Worm (Caenorhabditis elegans) whole organism, midembryonic: Measurements from ENCODE around the gene nog-1.

ENCODE experiments used
- T22C8.4 ChIP-seq: fragments of 200-800 bp; sonication (Bioruptor generic); IDR thresholded peaks from 2 replicates; pipeline ENCODE4 v1.3.6; 2022; ENCODE audit warnings: missing genetic modification characterization, missing compliant biosample characterization
- cog-1 ChIP-seq: sonication (generic microtip); optimal IDR thresholded peaks from 2 replicates; lab custom pipeline; 2016; ENCODE audit warnings: missing genetic modification characterization, missing compliant biosample characterization
- flt-1 ChIP-seq: fragments of 200-800 bp; sonication (Bioruptor generic); IDR thresholded peaks from 2 replicates; pipeline ENCODE4 v1.3.6; 2022; ENCODE audit warnings: missing genetic modification characterization, missing compliant biosample characterization
- klf-2 ChIP-seq: fragments of 200-800 bp; sonication (Bioruptor generic); conservative IDR thresholded peaks from 2 replicates; pipeline ENCODE4 v1.3.6; 2022; ENCODE audit warnings: missing genetic modification reagents, missing genetic modification characterization, missing compliant biosample characterization
- med-1 ChIP-seq: sonication (generic microtip); optimal IDR thresholded peaks from 2 replicates; lab custom pipeline; 2017; ENCODE audit warnings: missing genetic modification characterization, mild to moderate bottlenecking, missing compliant biosample characterization, antibody characterized with exemption, missing genetic modification reagents; ENCODE audit not compliant: insufficient read depth
- ref-1 ChIP-seq: fragments of 200-800 bp; sonication (Bioruptor generic); conservative IDR thresholded peaks from 2 replicates; pipeline ENCODE4 v1.3.6; 2022; ENCODE audit warnings: missing genetic modification reagents, missing genetic modification characterization, missing compliant biosample characterization
- tab-1 ChIP-seq: fragments of 200-800 bp; sonication (Bioruptor generic); IDR thresholded peaks from 2 replicates; pipeline ENCODE4 v1.3.6; 2022; ENCODE audit warnings: missing genetic modification characterization, missing compliant biosample characterization
- ztf-23 ChIP-seq: fragments of 200-800 bp; sonication (Bioruptor generic); IDR thresholded peaks from 2 replicates; pipeline ENCODE4 v1.3.6; 2022; ENCODE audit warnings: missing genetic modification reagents, missing genetic modification characterization, missing compliant biosample characterization
- ztf-29 ChIP-seq: fragments of 200-800 bp; sonication (Bioruptor generic); IDR thresholded peaks from 2 replicates; pipeline ENCODE4 v1.3.6; 2022; ENCODE audit warnings: missing genetic modification reagents, missing genetic modification characterization, missing compliant biosample characterization

nog-1 gene

ce11 chrIV:408892-409291 is 15.2 kb downstream of the nog-1 start:
- no peak for TF ChIP-seq T22C8.4

ce11 chrIV:409935-410334 is 16.3 kb downstream of the nog-1 start, which contains the start of gene kgb-1:
kgb-1 (minus strand) TSS chrIV:410035.
- no peak for TF ChIP-seq klf-2 (GFP tag; lab: Robert Waterston, UW)
- TF ChIP-seq flt-1 (GFP tag; lab: Robert Waterston, UW) = no peak
- no peak for TF ChIP-seq ztf-23 (GFP tag; lab: Robert Waterston, UW)
- TF ChIP-seq ztf-29 = no peak
- no peak for TF ChIP-seq ref-1
- TF ChIP-seq cog-1 (tag; lab: Kevin White, UChicago) = no peak
- no peak for TF ChIP-seq tab-1 (GFP tag; lab: Robert Waterston, UW)
- TF ChIP-seq med-1 (GFP tag; lab: Kevin White, UChicago) = no peak
- no peak for TF ChIP-seq T22C8.4

- no peak for TF ChIP-seq tab-1 (GFP tag; lab: Robert Waterston, UW)
- TF ChIP-seq ztf-29 = peak; percentile 54; the same call in 1 of the 2 replicates
- TF ChIP-seq ztf-23 (GFP tag; lab: Robert Waterston, UW) = no peak
- no peak for TF ChIP-seq klf-2 (GFP tag; lab: Robert Waterston, UW)
- TF ChIP-seq flt-1 (GFP tag; lab: Robert Waterston, UW) = 0 out of 2 replicates have a peak, but pooled peaks have one; percentile 39
- no peak for TF ChIP-seq T22C8.4
- TF ChIP-seq ref-1 = no peak
- no peak for TF ChIP-seq med-1 (GFP tag; lab: Kevin White, UChicago)
- peak; percentile 77 for TF ChIP-seq cog-1 (tag; lab: Kevin White, UChicago)
Observed at ce11 chrIV:410420-410891, 16.8 kb downstream of the nog-1 start, which contains the start of gene T07A9.12. T07A9.12 (plus strand) TSS chrIV:410867.

ce11 chrIV:419674-420073 is 26.0 kb downstream of the nog-1 start, which contains the start of gene eri-1:
eri-1 (minus strand) TSS chrIV:419958.
- TF ChIP-seq cog-1 (tag; lab: Kevin White, UChicago) (no peak), T22C8.4 (peak; percentile 46; the same call in 1 of the 2 replicates), ref-1 (no peak)

ce11 chrIV:420686-421085 is 27.0 kb downstream of the nog-1 start:
- TF ChIP-seq klf-2 (GFP tag; lab: Robert Waterston, UW) (no peak), tab-1 (GFP tag; lab: Robert Waterston, UW) (no peak), ref-1 (no peak), flt-1 (GFP tag; lab: Robert Waterston, UW) (no peak), cog-1 (tag; lab: Kevin White, UChicago) (no peak), ztf-23 (GFP tag; lab: Robert Waterston, UW) (no peak), med-1 (GFP tag; lab: Kevin White, UChicago) (no peak)

ce11 chrIV:422112-422511 is 28.4 kb downstream of the nog-1 start:
- TF ChIP-seq cog-1 (tag; lab: Kevin White, UChicago) (no peak), ztf-29 (no peak), ztf-23 (GFP tag; lab: Robert Waterston, UW) (no peak), T22C8.4 (no peak), flt-1 (GFP tag; lab: Robert Waterston, UW) (no peak), tab-1 (GFP tag; lab: Robert Waterston, UW) (no peak), med-1 (GFP tag; lab: Kevin White, UChicago) (no peak), klf-2 (GFP tag; lab: Robert Waterston, UW) (no peak), ref-1 (no peak)

- TF ChIP-seq cog-1 (tag; lab: Kevin White, UChicago) (no peak), flt-1 (GFP tag; lab: Robert Waterston, UW) (no peak)
Observed at ce11 chrIV:425052-425451, 31.4 kb downstream of the nog-1 start, which contains the start of gene daf-18. daf-18 (minus strand) TSS chrIV:425177.

- no peak for TF ChIP-seq ztf-29
- TF ChIP-seq ref-1 = no peak
- TF ChIP-seq med-1 (GFP tag; lab: Kevin White, UChicago) = no peak
- no peak for TF ChIP-seq klf-2 (GFP tag; lab: Robert Waterston, UW)
- TF ChIP-seq T22C8.4 = no peak
- TF ChIP-seq ztf-23 (GFP tag; lab: Robert Waterston, UW) = no peak
- TF ChIP-seq flt-1 (GFP tag; lab: Robert Waterston, UW) = no peak
- no peak for TF ChIP-seq tab-1 (GFP tag; lab: Robert Waterston, UW)
- TF ChIP-seq cog-1 (tag; lab: Kevin White, UChicago) = no peak
Observed at ce11 chrIV:425546-425945, 31.9 kb downstream of the nog-1 start.

- TF ChIP-seq flt-1 (GFP tag; lab: Robert Waterston, UW) (no peak), T22C8.4 (no peak), ztf-23 (GFP tag; lab: Robert Waterston, UW) (no peak), med-1 (GFP tag; lab: Kevin White, UChicago) (no peak), ref-1 (no peak), klf-2 (GFP tag; lab: Robert Waterston, UW) (no peak), ztf-29 (no peak), tab-1 (GFP tag; lab: Robert Waterston, UW) (no peak), cog-1 (tag; lab: Kevin White, UChicago) (no peak)
Observed at ce11 chrIV:425995-426394, 32.3 kb downstream of the nog-1 start, which contains the start of gene garr-1. garr-1 (plus strand) TSS chrIV:426168.

- no peak for TF ChIP-seq cog-1 (tag; lab: Kevin White, UChicago)
- TF ChIP-seq ztf-23 (GFP tag; lab: Robert Waterston, UW) = no peak
- no peak for TF ChIP-seq flt-1 (GFP tag; lab: Robert Waterston, UW)
- TF ChIP-seq med-1 (GFP tag; lab: Kevin White, UChicago) = no peak
- TF ChIP-seq ref-1 = no peak
- TF ChIP-seq T22C8.4 = no peak
- no peak for TF ChIP-seq klf-2 (GFP tag; lab: Robert Waterston, UW)
- TF ChIP-seq ztf-29 = no peak
- no peak for TF ChIP-seq tab-1 (GFP tag; lab: Robert Waterston, UW)
Observed at ce11 chrIV:426597-426996, 32.9 kb downstream of the nog-1 start.
